Worm (Caenorhabditis elegans) whole organism, L1 larva: ENCODE measurements around the gene srg-4.

Experiments used
- ama-1 ChIP-seq: fragments of 150-350 bp; optimal IDR thresholded peaks from 2 replicates; lab custom pipeline; 2014
- lin-13 ChIP-seq: fragments of 150-350 bp; optimal IDR thresholded peaks from 2 replicates; lab custom pipeline; 2014; ENCODE audit warnings: missing biosample characterization, missing genetic modification reagents, missing genetic modification characterization
- mdl-1 ChIP-seq, 2 experiments: fragments of 150-350 bp; optimal IDR thresholded peaks; 2 replicates each; lab custom pipeline; 2014 to 2017; ENCODE audit warnings: missing biosample characterization in 2 of 2, missing genetic modification characterization in 2 of 2, inconsistent platforms in 1 of 2
- nhr-90 ChIP-seq: sonication (generic microtip); optimal IDR thresholded peaks from 2 replicates; lab custom pipeline; 2016; ENCODE audit warnings: mild to moderate bottlenecking, missing genetic modification characterization, missing compliant biosample characterization; ENCODE audit not compliant: poor library complexity

DNA sequence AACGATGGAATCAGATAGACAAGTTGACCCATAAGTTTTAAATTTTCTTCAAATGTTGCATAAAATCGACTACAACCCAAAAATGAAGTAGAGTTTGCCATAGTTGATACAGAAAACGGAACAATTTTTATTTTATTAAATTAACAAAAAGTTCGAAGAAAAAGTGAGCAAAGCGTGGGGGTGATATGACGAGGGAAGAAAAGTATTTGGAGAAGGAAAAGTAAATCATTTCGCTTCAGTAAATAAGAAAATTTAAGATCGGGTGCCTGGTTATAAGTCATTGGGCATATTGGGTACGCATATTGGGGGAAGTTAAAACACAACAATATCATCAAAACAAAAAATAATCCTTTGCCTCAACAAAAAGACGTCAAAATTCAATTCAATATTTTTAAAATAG, 4.0 kb upstream of the srg-4 start, which contains the start of gene srg-6:
- TF ChIP-seq lin-13 (no peak), ama-1 (lab: Kevin White, UChicago) (no peak), mdl-1 (tag; optimal IDR thresholded peaks at IDR 0.05; lab: Kevin White, UChicago) (no peak), nhr-90 (tag; lab: Kevin White, UChicago) (no peak)
